Worm (Caenorhabditis elegans): ENCODE measurements around the gene hadb-1.

Gene hadb-1

DNA sequence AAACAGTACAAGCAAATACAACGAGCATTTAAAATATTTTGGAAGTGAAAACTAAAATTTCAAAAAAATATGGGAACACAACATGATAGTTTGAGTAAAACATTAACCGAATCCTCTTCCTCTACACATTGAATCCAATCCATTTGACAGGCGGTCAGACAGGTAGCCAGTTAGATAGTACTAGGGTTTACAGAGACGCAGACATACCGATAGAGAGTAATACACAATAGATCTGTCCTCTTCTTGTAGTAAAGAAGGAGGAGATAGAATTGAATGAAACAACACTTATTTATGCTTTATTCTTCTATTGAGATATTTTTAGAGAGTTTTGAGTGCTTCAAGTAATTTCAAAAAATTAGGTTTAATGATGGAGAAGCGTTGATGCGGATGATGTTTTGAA is 19.6 kb downstream of the hadb-1 start:
- TF ChIP-seq ama-1 (optimal IDR thresholded peaks at IDR 0.05): no peak
- TF ChIP-seq tra-4 (tag; optimal IDR thresholded peaks at IDR 0.05): no peak
- TF ChIP-seq sea-1 (GFP tag; conservative IDR thresholded peaks at IDR 0.05): no peak

DNA sequence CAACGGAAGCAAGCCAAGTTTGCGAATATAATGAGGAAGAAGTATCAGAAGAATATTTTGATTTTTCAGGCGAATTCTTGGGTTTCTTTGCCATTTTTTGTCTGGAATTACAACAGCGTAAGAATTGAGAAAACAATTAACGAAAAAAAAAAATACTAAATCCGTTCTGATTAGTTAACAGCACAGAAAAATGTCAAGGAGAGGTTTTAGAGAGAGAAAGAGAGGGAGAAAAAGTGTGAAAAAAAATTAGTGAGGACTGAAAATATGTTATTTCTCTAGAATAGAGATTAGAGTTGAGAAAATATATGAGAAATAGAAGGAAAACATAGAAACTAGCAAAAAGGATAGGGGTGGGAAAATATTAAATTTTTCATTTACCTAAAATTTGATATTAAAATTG is 20.9 kb downstream of the hadb-1 start, which contains the start of gene dpy-19:
TSS of gene dpy-19 (minus strand) at position 101 of the 400 bp plus-strand sequence.
- TF ChIP-seq hmg-4 (GFP tag; optimal IDR thresholded peaks at IDR 0.05): no peak
- no peak for TF ChIP-seq ets-7 (tag; optimal IDR thresholded peaks at IDR 0.05)
- no peak for TF ChIP-seq ceh-13 (GFP tag; optimal IDR thresholded peaks at IDR 0.05)
- no peak for TF ChIP-seq pes-1 (GFP tag; IDR thresholded peaks at IDR 0.05)
- TF ChIP-seq ama-1 (optimal IDR thresholded peaks at IDR 0.05): no peak
- TF ChIP-seq tbx-37 (GFP tag; conservative IDR thresholded peaks at IDR 0.05): no peak
- no peak for TF ChIP-seq aly-1 (tag; optimal IDR thresholded peaks at IDR 0.05)

DNA sequence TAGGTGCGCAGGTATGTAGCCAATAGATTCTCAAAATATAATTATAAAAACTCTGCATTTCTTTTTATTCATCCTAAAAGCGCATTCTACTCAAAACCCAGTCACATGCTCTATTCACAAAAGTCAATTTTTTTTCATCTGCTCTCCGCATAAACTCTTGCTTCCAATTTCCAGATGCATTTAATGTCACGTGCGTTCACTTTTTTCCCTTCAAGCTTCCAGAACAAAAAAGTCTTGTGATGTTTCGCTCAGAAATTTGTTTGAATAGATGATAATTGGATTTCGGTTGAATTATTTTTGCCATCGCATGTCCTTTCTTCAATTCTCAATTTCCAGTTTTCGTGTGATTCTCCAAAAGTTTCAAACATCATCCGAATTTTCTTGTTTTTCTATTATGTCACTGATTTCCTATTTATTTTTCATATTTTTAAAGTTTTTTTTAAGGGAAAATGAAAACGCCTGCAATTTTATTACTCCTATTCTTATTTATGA is 23.3 kb downstream of the hadb-1 start, which contains the start of gene F22B7.1:
TSS of gene F22B7.1 (plus strand) at position 442 of the 492 bp plus-strand sequence.
- TF ChIP-seq B0310.2 (tag; optimal IDR thresholded peaks at IDR 0.05) (no peak), hmbx-1 (tag; optimal IDR thresholded peaks at IDR 0.05) (no peak), ama-1 (optimal IDR thresholded peaks at IDR 0.05) (no peak), F13C5.2 (tag; optimal IDR thresholded peaks at IDR 0.05) (no peak), pes-1 (GFP tag; IDR thresholded peaks at IDR 0.05) (no peak), tbx-11 (GFP tag; IDR thresholded peaks at IDR 0.05) (no peak), aly-1 (tag; optimal IDR thresholded peaks at IDR 0.05) (no peak), ceh-13 (GFP tag; optimal IDR thresholded peaks at IDR 0.05) (no peak), ets-7 (tag; optimal IDR thresholded peaks at IDR 0.05) (no peak), ceh-36 (tag; optimal IDR thresholded peaks at IDR 0.05) (no peak), hmg-4 (GFP tag; optimal IDR thresholded peaks at IDR 0.05) (no peak), scrt-1 (GFP tag; IDR thresholded peaks at IDR 0.05) (no peak), flt-1 (GFP tag; IDR thresholded peaks at IDR 0.05) (no peak), hnd-1 (tag; optimal IDR thresholded peaks at IDR 0.05) (no peak), tra-4 (tag; optimal IDR thresholded peaks at IDR 0.05) (no peak), tbx-37 (GFP tag; conservative IDR thresholded peaks at IDR 0.05) (no peak)

DNA sequence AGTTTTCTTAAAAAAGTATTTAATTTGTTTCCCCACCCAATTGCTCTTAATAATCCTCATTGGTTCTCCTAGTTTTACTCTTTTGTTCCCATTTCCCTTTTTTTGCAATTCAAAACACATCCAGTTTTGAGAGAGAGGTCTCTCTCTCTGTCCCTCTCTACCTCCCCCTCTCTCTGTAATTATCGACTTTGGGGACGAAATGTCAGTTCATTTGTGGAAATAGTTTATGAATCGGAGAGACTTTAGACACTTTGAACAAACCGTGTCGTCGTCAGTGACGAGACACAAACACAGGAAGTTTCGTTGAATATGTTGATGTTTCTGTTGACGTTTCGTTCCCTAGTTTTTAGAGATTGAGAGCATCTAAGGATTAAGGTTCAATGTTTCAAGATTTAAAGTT is 25.1 kb downstream of the hadb-1 start:
- TF ChIP-seq F13C5.2 (tag; optimal IDR thresholded peaks at IDR 0.05): no peak
- no peak for TF ChIP-seq tra-4 (tag; optimal IDR thresholded peaks at IDR 0.05)
- TF ChIP-seq scrt-1 (GFP tag; IDR thresholded peaks at IDR 0.05): no peak
- no peak for TF ChIP-seq hnd-1 (tag; optimal IDR thresholded peaks at IDR 0.05)
- TF ChIP-seq ceh-36 (tag; optimal IDR thresholded peaks at IDR 0.05): no peak
- no peak for TF ChIP-seq ama-1 (optimal IDR thresholded peaks at IDR 0.05)

DNA sequence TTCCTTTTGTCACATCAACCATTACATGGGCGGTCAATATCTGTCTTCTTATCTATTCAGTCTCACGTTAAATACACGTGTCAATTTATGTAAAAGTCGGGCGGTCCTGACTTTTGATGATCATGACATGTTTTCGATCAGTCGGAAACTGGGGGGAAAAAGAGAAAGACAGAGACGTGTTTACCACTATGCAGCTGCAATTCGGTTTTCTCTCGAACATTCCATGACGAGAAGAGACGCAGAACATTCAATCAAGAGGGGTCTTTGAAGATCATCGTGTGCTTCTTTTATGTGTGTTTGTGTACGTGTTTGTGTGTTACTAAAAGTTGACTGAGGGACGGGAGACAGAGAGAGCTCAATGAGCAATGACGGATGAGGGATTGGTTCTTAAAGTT is 29.9 kb downstream of the hadb-1 start:
- TF ChIP-seq hnd-1 (tag; optimal IDR thresholded peaks at IDR 0.05) (no peak), hmg-4 (GFP tag; optimal IDR thresholded peaks at IDR 0.05) (no peak), tra-4 (tag; optimal IDR thresholded peaks at IDR 0.05) (no peak), ceh-13 (GFP tag; optimal IDR thresholded peaks at IDR 0.05) (no peak), ceh-36 (tag; optimal IDR thresholded peaks at IDR 0.05) (no peak), scrt-1 (GFP tag; IDR thresholded peaks at IDR 0.05) (no peak), hmbx-1 (tag; optimal IDR thresholded peaks at IDR 0.05) (no peak)

DNA sequence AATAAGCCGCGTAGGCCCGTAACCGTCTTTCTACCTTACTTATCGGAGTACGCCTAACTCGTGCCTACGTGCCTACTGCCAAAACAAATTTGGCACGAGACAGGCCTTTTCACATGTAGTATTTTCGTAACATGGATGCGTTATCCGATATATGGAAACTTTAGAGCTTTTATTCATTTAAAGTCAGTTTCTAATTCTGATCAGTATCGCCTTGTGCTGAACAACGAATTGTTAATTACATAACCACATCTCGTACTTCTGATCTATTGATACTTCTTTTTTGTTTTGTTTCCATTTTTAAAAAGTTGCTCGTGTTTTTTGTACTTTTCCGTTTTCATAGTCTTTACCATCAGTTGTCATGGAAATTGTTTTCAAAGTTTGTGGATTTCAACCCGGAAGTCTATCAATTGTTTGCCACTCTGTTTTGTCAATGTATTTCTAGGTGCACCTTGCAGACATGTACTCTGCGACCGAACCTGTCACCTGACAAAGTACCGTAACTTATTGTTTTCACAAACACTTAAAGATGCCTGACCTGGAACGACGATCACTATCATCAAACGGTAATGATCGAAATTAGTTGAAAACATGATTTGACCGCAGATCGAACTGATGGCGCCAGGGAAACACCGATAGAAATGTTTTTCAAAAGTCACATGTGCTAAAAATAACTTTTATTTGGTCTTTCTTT is 30.5 kb downstream of the hadb-1 start:
- no peak for TF ChIP-seq sea-1 (GFP tag; conservative IDR thresholded peaks at IDR 0.05)
- no peak for TF ChIP-seq scrt-1 (GFP tag; IDR thresholded peaks at IDR 0.05)
- TF ChIP-seq aly-1 (tag; optimal IDR thresholded peaks at IDR 0.05): no peak
- TF ChIP-seq B0310.2 (tag; optimal IDR thresholded peaks at IDR 0.05): no peak
- no peak for TF ChIP-seq pes-1 (GFP tag; IDR thresholded peaks at IDR 0.05)
- TF ChIP-seq flt-1 (GFP tag; IDR thresholded peaks at IDR 0.05): no peak
- no peak for TF ChIP-seq hmbx-1 (tag; optimal IDR thresholded peaks at IDR 0.05)
- TF ChIP-seq tra-4 (tag; optimal IDR thresholded peaks at IDR 0.05): no peak
- TF ChIP-seq ets-7 (tag; optimal IDR thresholded peaks at IDR 0.05): no peak
- TF ChIP-seq ceh-36 (tag; optimal IDR thresholded peaks at IDR 0.05): no peak
- TF ChIP-seq F13C5.2 (tag; optimal IDR thresholded peaks at IDR 0.05): no peak
- no peak for TF ChIP-seq ama-1 (optimal IDR thresholded peaks at IDR 0.05)
- TF ChIP-seq hnd-1 (tag; optimal IDR thresholded peaks at IDR 0.05): no peak
- TF ChIP-seq tbx-11 (GFP tag; IDR thresholded peaks at IDR 0.05): no peak
- TF ChIP-seq tbx-37 (GFP tag; conservative IDR thresholded peaks at IDR 0.05): no peak
- no peak for TF ChIP-seq ceh-13 (GFP tag; optimal IDR thresholded peaks at IDR 0.05)
- no peak for TF ChIP-seq hmg-4 (GFP tag; optimal IDR thresholded peaks at IDR 0.05)

DNA sequence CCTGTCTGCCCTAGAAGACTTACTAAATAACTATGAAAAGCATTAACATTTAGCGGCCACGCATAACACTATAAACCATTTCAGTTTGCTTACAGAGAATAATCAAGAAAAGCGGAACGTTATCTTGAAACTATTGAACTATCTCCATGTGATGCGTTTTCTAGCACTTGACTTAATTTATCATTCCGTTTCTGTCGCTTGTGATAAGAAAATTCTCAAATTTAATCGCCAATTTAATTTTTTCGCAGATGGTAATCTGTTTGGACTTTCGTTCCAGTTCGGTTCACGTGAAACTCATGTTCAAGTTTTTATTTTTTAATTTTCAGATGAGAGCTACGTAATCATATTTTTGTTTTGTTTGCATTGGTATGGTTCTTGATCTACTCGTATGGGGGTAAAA is 31.3 kb downstream of the hadb-1 start:
- no peak for TF ChIP-seq F13C5.2 (tag; optimal IDR thresholded peaks at IDR 0.05)
- TF ChIP-seq aly-1 (tag; optimal IDR thresholded peaks at IDR 0.05): no peak
- no peak for TF ChIP-seq flt-1 (GFP tag; IDR thresholded peaks at IDR 0.05)
- no peak for TF ChIP-seq B0310.2 (tag; optimal IDR thresholded peaks at IDR 0.05)
- no peak for TF ChIP-seq hnd-1 (tag; optimal IDR thresholded peaks at IDR 0.05)
- no peak for TF ChIP-seq pes-1 (GFP tag; IDR thresholded peaks at IDR 0.05)
- no peak for TF ChIP-seq tbx-37 (GFP tag; conservative IDR thresholded peaks at IDR 0.05)
- TF ChIP-seq ama-1 (optimal IDR thresholded peaks at IDR 0.05): no peak
- no peak for TF ChIP-seq ets-7 (tag; optimal IDR thresholded peaks at IDR 0.05)
- no peak for TF ChIP-seq tra-4 (tag; optimal IDR thresholded peaks at IDR 0.05)
- no peak for TF ChIP-seq hmg-4 (GFP tag; optimal IDR thresholded peaks at IDR 0.05)
- TF ChIP-seq hmbx-1 (tag; optimal IDR thresholded peaks at IDR 0.05): no peak
- no peak for TF ChIP-seq sea-1 (GFP tag; conservative IDR thresholded peaks at IDR 0.05)
- no peak for TF ChIP-seq scrt-1 (GFP tag; IDR thresholded peaks at IDR 0.05)
- no peak for TF ChIP-seq ceh-13 (GFP tag; optimal IDR thresholded peaks at IDR 0.05)
- no peak for TF ChIP-seq tbx-11 (GFP tag; IDR thresholded peaks at IDR 0.05)
- TF ChIP-seq ceh-36 (tag; optimal IDR thresholded peaks at IDR 0.05): no peak

DNA sequence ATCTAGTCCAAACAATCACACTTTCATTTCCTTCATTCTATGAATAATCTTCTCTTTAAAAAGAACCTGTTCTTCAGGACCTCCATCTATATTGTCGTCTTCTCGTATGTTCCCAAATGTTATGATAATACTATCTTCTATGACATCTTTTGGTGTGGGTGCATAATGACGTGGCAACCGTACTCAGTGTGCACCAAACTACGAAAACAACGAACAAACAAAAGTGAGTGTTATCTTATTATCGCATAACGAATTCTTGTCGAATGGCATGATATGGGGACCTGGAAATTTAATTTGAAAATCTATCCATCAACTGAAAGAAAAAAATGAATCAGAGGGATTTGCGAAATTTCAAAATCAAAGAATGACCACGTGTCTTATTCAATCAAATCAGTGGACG is 32.2 kb downstream of the hadb-1 start:
- TF ChIP-seq tbx-37 (GFP tag; conservative IDR thresholded peaks at IDR 0.05) (no peak), pes-1 (GFP tag; IDR thresholded peaks at IDR 0.05) (no peak), B0310.2 (tag; optimal IDR thresholded peaks at IDR 0.05) (no peak)
